Worm (Caenorhabditis elegans) whole organism, young adult: Measurements from ENCODE around the gene mut-15.
A peak's percentile ranks its signal among the peaks of the same experiment; 100 is the strongest.

Experiments
- B0019.2 ChIP-seq: fragments of 200-800 bp; sonication (Bioruptor generic); conservative IDR thresholded peaks from 2 replicates; pipeline ENCODE4 v1.3.6; 2022; ENCODE audit warnings: missing genetic modification reagents, missing genetic modification characterization, missing compliant biosample characterization
- C06A6.2 ChIP-seq: fragments of 200-800 bp; sonication (Bioruptor generic); conservative IDR thresholded peaks from 2 replicates; pipeline ENCODE4 v1.3.6; 2022; ENCODE audit warnings: missing genetic modification characterization, missing compliant biosample characterization
- F10E7.11 ChIP-seq: sonication (generic microtip); optimal IDR thresholded peaks from 2 replicates; lab custom pipeline; 2017; ENCODE audit warnings: mild to moderate bottlenecking, missing genetic modification characterization, moderate library complexity, missing compliant biosample characterization
- F22D6.2 ChIP-seq: sonication (generic microtip); optimal IDR thresholded peaks from 2 replicates; lab custom pipeline; 2016; ENCODE audit warnings: mild to moderate bottlenecking, missing genetic modification characterization, missing compliant biosample characterization
- F23B12.7 ChIP-seq: sonication (generic microtip); optimal IDR thresholded peaks from 2 replicates; lab custom pipeline; 2017; ENCODE audit warnings: missing genetic modification characterization, mild to moderate bottlenecking, missing compliant biosample characterization, antibody characterized with exemption, moderate library complexity; ENCODE audit not compliant: insufficient read depth
- F33H1.4 ChIP-seq: fragments of 200-800 bp; sonication (Bioruptor generic); IDR thresholded peaks from 2 replicates; pipeline ENCODE4 v1.3.6; 2022; ENCODE audit warnings: missing genetic modification reagents, missing genetic modification characterization, missing compliant biosample characterization
- F49E8.2 ChIP-seq: sonication (generic microtip); optimal IDR thresholded peaks from 3 replicates; lab custom pipeline; 2017; ENCODE audit warnings: missing genetic modification characterization, mild to moderate bottlenecking, missing compliant biosample characterization, antibody characterized with exemption, moderate library complexity; ENCODE audit not compliant: insufficient read depth
- F52B5.7 ChIP-seq: sonication (generic microtip); optimal IDR thresholded peaks from 2 replicates; lab custom pipeline; 2016; ENCODE audit warnings: mild to moderate bottlenecking, missing genetic modification characterization, missing compliant biosample characterization
- K11D2.4 ChIP-seq: fragments of 200-800 bp; sonication (Bioruptor generic); IDR thresholded peaks from 2 replicates; pipeline ENCODE4 v1.3.6; 2022; ENCODE audit warnings: missing genetic modification reagents, missing genetic modification characterization, missing compliant biosample characterization
- Y53F4B.3 ChIP-seq: fragments of 200-800 bp; sonication (Bioruptor generic); IDR thresholded peaks from 2 replicates; pipeline ENCODE4 v1.3.6; 2022; ENCODE audit warnings: missing genetic modification reagents, missing genetic modification characterization, missing compliant biosample characterization
- Y67H2A.10 ChIP-seq: fragments of 200-800 bp; sonication (Bioruptor generic); conservative IDR thresholded peaks from 2 replicates; pipeline ENCODE4 v1.3.6; 2022; ENCODE audit warnings: missing genetic modification reagents, missing genetic modification characterization, missing compliant biosample characterization
- Y79H2A.3 ChIP-seq: fragments of 200-800 bp; sonication (Bioruptor generic); conservative IDR thresholded peaks from 2 replicates; pipeline ENCODE4 v1.3.6; 2022; ENCODE audit warnings: missing genetic modification reagents, missing genetic modification characterization, missing compliant biosample characterization
- attf-3 ChIP-seq: fragments of 200-800 bp; sonication (Bioruptor generic); conservative IDR thresholded peaks from 2 replicates; pipeline ENCODE4 v1.3.6; 2022; ENCODE audit warnings: missing genetic modification reagents, missing genetic modification characterization, missing compliant biosample characterization
- attf-6 ChIP-seq: fragments of 200-800 bp; sonication (Bioruptor generic); IDR thresholded peaks from 2 replicates; pipeline ENCODE4 v1.3.6; 2022; ENCODE audit warnings: missing genetic modification reagents, missing genetic modification characterization, missing compliant biosample characterization
- bed-1 ChIP-seq: fragments of 200-800 bp; sonication (Bioruptor generic); IDR thresholded peaks from 2 replicates; pipeline ENCODE4 v1.3.6; 2022; ENCODE audit warnings: missing genetic modification reagents, missing genetic modification characterization, missing compliant biosample characterization
- cebp-1 ChIP-seq, 2 experiments: fragments of 200-800 bp in 1 of 2; sonication (Bioruptor generic) in 1 of 2; sonication (generic microtip) in 1 of 2; IDR thresholded peaks in 1 of 2; optimal IDR thresholded peaks in 1 of 2; 2 replicates each; pipeline versions ENCODE4 v1.3.6 to Lab custom; 2017 to 2022; ENCODE audit warnings: missing compliant biosample characterization in 2 of 2, missing genetic modification characterization in 2 of 2, mild to moderate bottlenecking in 1 of 2, missing genetic modification reagents in 1 of 2, moderate library complexity in 1 of 2
- die-1 ChIP-seq: sonication (generic microtip); optimal IDR thresholded peaks from 2 replicates; lab custom pipeline; 2016; ENCODE audit warnings: missing genotype, mild to moderate bottlenecking, missing genetic modification characterization, missing compliant biosample characterization
- dox-1 ChIP-seq: fragments of 200-800 bp; sonication (Bioruptor generic); IDR thresholded peaks from 2 replicates; pipeline ENCODE4 v1.3.6; 2022; ENCODE audit warnings: missing genetic modification reagents, missing genetic modification characterization, missing compliant biosample characterization
- egl-18 ChIP-seq: fragments of 200-800 bp; sonication (Bioruptor generic); IDR thresholded peaks from 2 replicates; pipeline ENCODE4 v1.3.6; 2022; ENCODE audit warnings: missing genetic modification reagents, missing genetic modification characterization, missing compliant biosample characterization
- egrh-3 ChIP-seq: fragments of 200-800 bp; sonication (Bioruptor generic); IDR thresholded peaks from 2 replicates; pipeline ENCODE4 v1.3.6; 2022; ENCODE audit warnings: missing genetic modification reagents, missing genetic modification characterization, missing compliant biosample characterization
- ets-4 ChIP-seq: fragments of 200-800 bp; sonication (Bioruptor generic); optimal IDR thresholded peaks from 2 replicates; lab custom pipeline; 2018; ENCODE audit warnings: mild to moderate bottlenecking, missing genetic modification characterization, missing compliant biosample characterization
- gei-17 ChIP-seq: fragments of 200-800 bp; sonication (Bioruptor generic); optimal IDR thresholded peaks from 2 replicates; lab custom pipeline; 2018; ENCODE audit warnings: mild to moderate bottlenecking, missing genetic modification characterization, missing compliant biosample characterization
- him-1 ChIP-seq: sonication (generic microtip); optimal IDR thresholded peaks from 2 replicates; lab custom pipeline; 2016; ENCODE audit warnings: missing genotype, missing genetic modification reagents, missing genetic modification characterization, missing compliant biosample characterization
- hmg-1.2 ChIP-seq: fragments of 200-800 bp; sonication (Bioruptor generic); IDR thresholded peaks from 2 replicates; pipeline ENCODE4 v1.3.6; 2022; ENCODE audit warnings: missing genetic modification reagents, missing genetic modification characterization, missing compliant biosample characterization
- hrde-1 ChIP-seq: sonication (generic microtip); optimal IDR thresholded peaks from 2 replicates; lab custom pipeline; 2016; ENCODE audit warnings: missing genetic modification characterization, mild to moderate bottlenecking, missing compliant biosample characterization, moderate library complexity, missing genotype, missing genetic modification reagents, borderline replicate concordance
- hsf-1 ChIP-seq: fragments of 200-800 bp; sonication (Bioruptor generic); IDR thresholded peaks from 2 replicates; pipeline ENCODE4 v1.3.6; 2022; ENCODE audit warnings: missing genetic modification reagents, missing genetic modification characterization, missing compliant biosample characterization
- lag-1 ChIP-seq: fragments of 200-800 bp; sonication (Bioruptor generic); IDR thresholded peaks from 2 replicates; pipeline ENCODE4 v1.3.6; 2022; ENCODE audit warnings: missing genetic modification reagents, missing genetic modification characterization, missing compliant biosample characterization
- lin-26 ChIP-seq: fragments of 200-800 bp; sonication (Bioruptor generic); IDR thresholded peaks from 2 replicates; pipeline ENCODE4 v1.3.6; 2022; ENCODE audit warnings: missing genetic modification reagents, missing genetic modification characterization, missing compliant biosample characterization
- lin-54 ChIP-seq: fragments of 200-800 bp; sonication (Bioruptor generic); optimal IDR thresholded peaks from 2 replicates; lab custom pipeline; 2018; ENCODE audit warnings: mild to moderate bottlenecking, missing genetic modification characterization, missing compliant biosample characterization
- lsy-27 ChIP-seq: sonication (generic microtip); optimal IDR thresholded peaks from 2 replicates; lab custom pipeline; 2017; ENCODE audit warnings: missing genetic modification characterization, mild to moderate bottlenecking, missing compliant biosample characterization, antibody characterized with exemption, missing genotype, borderline replicate concordance; ENCODE audit not compliant: insufficient read depth
- madf-3 ChIP-seq: fragments of 200-800 bp; sonication (Bioruptor generic); IDR thresholded peaks from 2 replicates; pipeline ENCODE4 v1.3.6; 2022; ENCODE audit warnings: missing genetic modification reagents, missing genetic modification characterization, missing compliant biosample characterization
- mes-4 ChIP-seq: sonication (generic microtip); optimal IDR thresholded peaks from 2 replicates; lab custom pipeline; 2016; ENCODE audit warnings: missing genotype, missing genetic modification characterization, missing compliant biosample characterization
- nfya-1 ChIP-seq: sonication (generic microtip); optimal IDR thresholded peaks from 2 replicates; lab custom pipeline; 2017; ENCODE audit warnings: antibody characterized with exemption, missing compliant biosample characterization, missing genetic modification characterization, borderline replicate concordance; ENCODE audit not compliant: insufficient read depth
- nhr-120 ChIP-seq: fragments of 200-800 bp; sonication (Bioruptor generic); IDR thresholded peaks from 2 replicates; pipeline ENCODE4 v1.3.6; 2022; ENCODE audit warnings: missing genetic modification characterization, missing compliant biosample characterization
- nhr-179 ChIP-seq: sonication (generic microtip); optimal IDR thresholded peaks from 2 replicates; lab custom pipeline; 2016; ENCODE audit warnings: mild to moderate bottlenecking, missing genetic modification characterization, missing compliant biosample characterization
- repo-1 ChIP-seq: sonication (generic microtip); optimal IDR thresholded peaks from 2 replicates; lab custom pipeline; 2017; ENCODE audit warnings: mild to moderate bottlenecking, missing genetic modification characterization, missing compliant biosample characterization
- sea-2 ChIP-seq: fragments of 200-800 bp; sonication (Bioruptor generic); IDR thresholded peaks from 2 replicates; pipeline ENCODE4 v1.3.6; 2022; ENCODE audit warnings: missing genetic modification characterization, missing compliant biosample characterization
- snpc-1.3 ChIP-seq: sonication (generic microtip); optimal IDR thresholded peaks from 2 replicates; lab custom pipeline; 2017; ENCODE audit warnings: missing genetic modification characterization, mild to moderate bottlenecking, missing compliant biosample characterization, antibody characterized with exemption, moderate library complexity, missing genotype, missing genetic modification reagents; ENCODE audit not compliant: insufficient read depth
- snpc-4 ChIP-seq, 5 experiments: fragments of 150-350 bp in 1 of 5; sonication (generic microtip) in 4 of 5; optimal IDR thresholded peaks; 2 replicates each; lab custom pipeline; 2014 to 2018; ENCODE audit warnings: missing genetic modification characterization in 5 of 5, missing biosample characterization in 3 of 5, antibody characterized with exemption in 2 of 5, mild to moderate bottlenecking in 2 of 5, missing compliant biosample characterization in 2 of 5, missing genotype in 2 of 5, moderate library complexity in 2 of 5, missing genetic modification reagents in 1 of 5
- sptf-2 ChIP-seq: fragments of 200-800 bp; sonication (Bioruptor generic); optimal IDR thresholded peaks from 2 replicates; lab custom pipeline; 2018; ENCODE audit warnings: mild to moderate bottlenecking, missing genetic modification characterization, missing compliant biosample characterization
- tbp1 ChIP-seq: fragments of 200-800 bp; sonication (Bioruptor generic); optimal IDR thresholded peaks from 2 replicates; lab custom pipeline; 2018; ENCODE audit warnings: mild to moderate bottlenecking, missing genetic modification characterization, missing compliant biosample characterization
- tbx-9 ChIP-seq: sonication (generic microtip); optimal IDR thresholded peaks from 2 replicates; lab custom pipeline; 2016; ENCODE audit warnings: borderline replicate concordance, missing genetic modification characterization, inconsistent platforms, missing compliant biosample characterization
- unc-62 ChIP-seq: fragments of 150-350 bp; optimal IDR thresholded peaks from 2 replicates; lab custom pipeline; 2014; ENCODE audit warnings: missing biosample characterization, missing genetic modification reagents, missing genetic modification characterization
- zfh-2 ChIP-seq: fragments of 200-800 bp; sonication (Bioruptor generic); conservative IDR thresholded peaks from 2 replicates; pipeline ENCODE4 v1.3.6; 2022; ENCODE audit warnings: missing genetic modification reagents, missing genetic modification characterization, missing compliant biosample characterization
- ztf-26 ChIP-seq: sonication (generic microtip); optimal IDR thresholded peaks from 2 replicates; lab custom pipeline; 2017; ENCODE audit warnings: missing genetic modification characterization, missing compliant biosample characterization
- ztf-3 ChIP-seq: fragments of 200-800 bp; sonication (Bioruptor generic); optimal IDR thresholded peaks from 2 replicates; lab custom pipeline; 2018; ENCODE audit warnings: mild to moderate bottlenecking, missing genetic modification characterization, missing compliant biosample characterization

mut-15 gene

ce11 chrV:14999485-15000023, 2.8 kb upstream of the mut-15 start, which contains the start of gene T01C3.11:
Gene T01C3.11, plus strand, starts transcription at chrV:14999535.
- TF ChIP-seq repo-1 (tag; lab: Kevin White, UChicago) (no peak), nhr-120 (GFP tag; lab: Robert Waterston, UW) (no peak), tbx-9 (tag; lab: Kevin White, UChicago) (no peak), sptf-2 (no peak), F23B12.7 (no peak), mes-4 (tag; lab: Kevin White, UChicago) (peak; percentile 16), lag-1 (GFP tag; lab: Robert Waterston, UW) (no peak), tbp1 (peak; percentile 32), lsy-27 (no peak), unc-62 (no peak), nhr-179 (tag; lab: Kevin White, UChicago) (no peak), lin-26 (GFP tag; lab: Robert Waterston, UW) (no peak), B0019.2 (GFP tag; lab: Robert Waterston, UW) (no peak), hrde-1 (peak; percentile 84), nfya-1 (tag; lab: Kevin White, UChicago) (no peak), attf-6 (GFP tag; lab: Robert Waterston, UW) (peak; percentile 53; the same call in 1 of the 2 replicates), ztf-26 (tag; lab: Kevin White, UChicago) (no peak), him-1 (tag; lab: Kevin White, UChicago) (no peak), hsf-1 (peak; percentile 5; the same call in 1 of the 2 replicates), Y79H2A.3 (GFP tag; lab: Robert Waterston, UW) (no peak), dox-1 (GFP tag; lab: Robert Waterston, UW) (no peak), lin-54 (GFP tag; lab: Kevin White, UChicago) (peak; percentile 25), F33H1.4 (no peak), egl-18 (GFP tag; lab: Robert Waterston, UW) (no peak), Y67H2A.10 (GFP tag; lab: Robert Waterston, UW) (no peak), bed-1 (GFP tag; lab: Robert Waterston, UW) (no peak), egrh-3 (GFP tag; lab: Robert Waterston, UW) (no peak), F22D6.2 (tag; lab: Kevin White, UChicago) (no peak), cebp-1 (GFP tag; IDR thresholded peaks at IDR 0.05; lab: Robert Waterston, UW) (no peak), cebp-1 (tag; optimal IDR thresholded peaks at IDR 0.05; lab: Kevin White, UChicago) (no peak), C06A6.2 (GFP tag; lab: Robert Waterston, UW) (no peak), F49E8.2 (tag; lab: Kevin White, UChicago) (peak; percentile 68), F52B5.7 (tag; lab: Kevin White, UChicago) (no peak), snpc-1.3 (tag; lab: Kevin White, UChicago) (peak; percentile 54), die-1 (tag; lab: Kevin White, UChicago) (no peak), sea-2 (GFP tag; lab: Robert Waterston, UW) (no peak), ets-4 (GFP tag; lab: Kevin White, UChicago) (no peak), attf-3 (GFP tag; lab: Robert Waterston, UW) (no peak), snpc-4 (GFP tag; optimal IDR thresholded peaks at IDR 0.05; lab: Kevin White, UChicago) (no peak), snpc-4 (tag; optimal IDR thresholded peaks at IDR 0.05; lab: Kevin White, UChicago) (no peak), zfh-2 (no peak), Y53F4B.3 (no peak), K11D2.4 (GFP tag; lab: Robert Waterston, UW) (no peak), ztf-3 (GFP tag; lab: Kevin White, UChicago) (no peak), hmg-1.2 (GFP tag; lab: Robert Waterston, UW) (no peak), gei-17 (no peak), F10E7.11 (no peak), madf-3 (GFP tag; lab: Robert Waterston, UW) (peak; percentile 82; the same call in 1 of the 2 replicates)
